Fruit fly (Drosophila melanogaster): ENCODE results near the gene sgg.

DNA sequence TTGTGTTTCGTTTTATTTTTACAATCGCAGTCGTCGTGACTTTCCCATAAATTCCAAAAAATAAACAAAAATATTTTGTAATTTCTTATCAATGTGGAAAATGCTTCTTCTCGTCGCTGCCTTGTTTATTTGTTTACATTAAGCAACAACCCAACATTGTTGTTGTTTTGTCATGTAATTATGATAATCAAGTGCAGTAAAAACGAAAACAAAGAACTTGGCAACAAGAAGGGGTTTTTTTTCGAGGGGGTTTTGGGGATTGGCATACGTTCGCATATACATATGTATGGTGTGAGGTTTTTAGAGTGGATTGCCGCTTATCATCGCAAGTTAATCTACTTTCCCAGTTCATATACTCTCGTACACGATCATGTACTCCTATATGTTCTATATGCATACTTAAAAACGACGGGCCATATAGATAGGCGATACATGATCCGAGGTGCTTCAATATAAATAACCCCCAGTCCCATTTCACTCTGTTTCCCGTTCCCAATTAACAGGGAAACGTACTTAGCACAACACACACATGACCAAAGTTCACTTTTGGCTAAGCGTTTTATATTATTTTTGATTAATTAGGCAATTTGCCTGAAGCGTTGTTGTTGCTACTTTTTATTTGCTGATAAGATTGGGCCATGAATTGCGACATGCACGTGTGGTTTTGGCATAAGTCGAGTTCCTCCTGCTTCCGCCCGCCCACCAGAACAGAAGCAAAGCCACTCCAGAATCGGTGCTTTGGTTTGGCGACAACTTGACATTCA, 20.0 kb downstream of the sgg start:
- no peak for TF ChIP-seq usp (GFP tag; optimal IDR thresholded peaks at IDR 0.05)
- TF ChIP-seq wek (GFP tag; optimal IDR thresholded peaks at IDR 0.05), result peak; percentile 26
- no peak for TF ChIP-seq CG8290 (GFP tag; optimal IDR thresholded peaks at IDR 0.05)
- no peak for TF ChIP-seq CG8290 (tag; optimal IDR thresholded peaks at IDR 0.05)
- no peak for TF ChIP-seq Dll (GFP tag; IDR thresholded peaks at IDR 0.05; ENCODE audit: partially characterized antibody)
- no peak for TF ChIP-seq pan (optimal IDR thresholded peaks at IDR 0.05)
- no peak for TF ChIP-seq pan (GFP tag; optimal IDR thresholded peaks at IDR 0.05 in 1 of 2, IDR thresholded peaks at IDR 0.05 in 1 of 2)
- TF ChIP-seq hbn (GFP tag; IDR thresholded peaks at IDR 0.05; ENCODE audit: partially characterized antibody), result no peak
- TF ChIP-seq Camta (GFP tag; optimal IDR thresholded peaks at IDR 0.05), result no peak
- no peak for TF ChIP-seq Chrac-16 (GFP tag; optimal IDR thresholded peaks at IDR 0.05)

All from whole organism, embryonic.